Fruit fly (Drosophila melanogaster): Measurements from ENCODE around the gene CG12056.

Gene CG12056

DNA sequence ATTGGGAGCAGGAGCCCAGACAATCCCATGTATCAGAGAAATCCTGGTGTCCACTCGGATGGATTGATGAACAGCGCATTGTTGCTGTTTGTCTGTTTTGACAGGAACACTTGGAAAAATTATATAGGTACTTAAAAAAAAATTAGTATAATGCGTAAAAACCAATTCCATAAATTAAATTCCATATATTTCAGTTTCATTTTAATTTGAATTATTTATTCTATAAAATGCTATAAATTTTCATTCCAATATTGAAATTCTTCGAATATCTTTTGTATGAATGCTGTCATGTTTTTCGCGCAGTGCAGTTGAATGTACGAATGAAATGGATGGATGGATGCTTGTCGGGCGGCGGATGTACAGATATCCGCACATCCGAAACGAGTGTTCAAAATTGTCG, 18.3 kb downstream of the CG12056 start, which contains the start of gene SmydA-9:
TSS of gene SmydA-9 (minus strand) at position 101 of the 400 bp plus-strand sequence.
- 0 out of 3 replicates have a peak, but pooled peaks have one; percentile 12 for TF ChIP-seq CG4496 (GFP tag; IDR thresholded peaks at IDR 0.05)
- no peak for TF ChIP-seq Pif1A (GFP tag; optimal IDR thresholded peaks at IDR 0.05)
- TF ChIP-seq D1 (tag; optimal IDR thresholded peaks at IDR 0.05): no peak
- no peak for TF ChIP-seq EcR (GFP tag; optimal IDR thresholded peaks at IDR 0.05)

DNA sequence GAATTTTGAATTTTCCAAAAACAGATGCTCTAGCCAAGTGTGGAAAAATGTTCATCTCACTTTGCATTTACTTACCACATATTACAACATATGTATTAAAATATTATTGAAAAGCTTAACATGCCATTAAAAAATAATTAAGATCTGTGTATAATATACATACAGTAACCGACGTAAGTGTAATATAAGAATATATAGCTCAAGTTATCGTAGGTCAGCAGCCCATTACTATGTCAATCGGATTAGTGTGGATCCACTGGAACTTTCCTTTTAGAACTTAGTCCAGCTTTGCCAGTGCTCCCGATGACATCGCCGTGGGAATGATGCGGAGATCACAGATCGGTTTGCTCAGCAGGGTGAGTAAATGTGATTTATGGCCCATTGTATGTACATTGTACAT, 22.1 kb downstream of the CG12056 start, which contains the start of gene Obp8a:
TSS of gene Obp8a (plus strand) at position 301 of the 400 bp plus-strand sequence.
- no peak for TF ChIP-seq fd96Ca (GFP tag; IDR thresholded peaks at IDR 0.05)
- no peak for TF ChIP-seq CG4496 (GFP tag; IDR thresholded peaks at IDR 0.05)
- TF ChIP-seq CG9948 (tag; optimal IDR thresholded peaks at IDR 0.05): no peak
- no peak for TF ChIP-seq CG10348 (GFP tag; IDR thresholded peaks at IDR 0.05)
- no peak for TF ChIP-seq Ets98B (GFP tag; IDR thresholded peaks at IDR 0.05)
- no peak for TF ChIP-seq Pif1B (GFP tag; optimal IDR thresholded peaks at IDR 0.05)
- TF ChIP-seq CG12605 (GFP tag; IDR thresholded peaks at IDR 0.05): no peak
- TF ChIP-seq CG17806 (tag; optimal IDR thresholded peaks at IDR 0.05): no peak
- no peak for TF ChIP-seq CG14655 (GFP tag; optimal IDR thresholded peaks at IDR 0.05)
- no peak for TF ChIP-seq rn (GFP tag; IDR thresholded peaks at IDR 0.05)
- TF ChIP-seq CG32121 (GFP tag; IDR thresholded peaks at IDR 0.05): no peak
- no peak for TF ChIP-seq Snoo (tag; optimal IDR thresholded peaks at IDR 0.05)
- no peak for TF ChIP-seq EcR (GFP tag; optimal IDR thresholded peaks at IDR 0.05)
- no peak for TF ChIP-seq CG15710 (tag; optimal IDR thresholded peaks at IDR 0.05)
- no peak for TF ChIP-seq Pif1A (GFP tag; optimal IDR thresholded peaks at IDR 0.05)
- no peak for TF ChIP-seq CG8159 (tag; optimal IDR thresholded peaks at IDR 0.05)

DNA sequence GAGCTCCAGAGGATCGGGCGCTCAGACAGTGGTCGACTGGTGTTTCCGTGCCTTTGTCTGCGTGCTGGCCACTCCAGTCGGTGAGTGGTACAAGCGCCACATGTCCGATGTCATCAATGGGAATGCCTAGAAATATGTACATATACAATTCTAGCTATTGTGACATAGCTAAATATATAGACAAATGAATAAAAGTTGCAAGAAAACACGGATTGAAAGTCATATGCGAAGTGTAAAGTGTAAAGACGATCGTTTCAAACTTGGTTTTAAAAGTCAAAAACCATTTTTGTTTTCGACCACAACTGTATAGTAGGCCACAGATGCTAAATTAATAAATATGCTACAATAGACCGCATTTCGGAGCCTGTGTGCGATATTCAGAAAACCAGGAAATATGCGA, 23.0 kb downstream of the CG12056 start, which contains the start of gene CG15368:
TSS of gene CG15368 (plus strand) at position 301 of the 400 bp plus-strand sequence.
- no peak for TF ChIP-seq D1 (tag; optimal IDR thresholded peaks at IDR 0.05)
- no peak for TF ChIP-seq rn (GFP tag; IDR thresholded peaks at IDR 0.05)

DNA sequence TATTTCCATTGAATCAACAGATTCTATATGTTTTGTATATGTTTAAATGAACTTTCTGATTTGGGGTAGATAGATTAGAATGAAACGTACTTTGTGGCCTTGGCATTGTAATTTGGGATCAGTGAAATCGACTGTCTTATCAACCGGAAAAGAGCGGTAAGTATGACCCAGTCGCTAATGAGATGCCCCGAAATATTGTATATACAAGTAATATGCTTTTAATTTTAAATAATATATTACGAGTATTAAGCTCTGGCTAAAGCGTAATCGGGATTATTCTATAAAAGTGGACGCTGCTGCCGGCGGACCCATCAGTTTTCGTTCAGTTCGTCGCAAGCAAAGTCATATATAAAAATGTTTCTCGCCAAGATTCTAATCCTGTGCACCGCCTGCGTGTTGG, 24.1 kb downstream of the CG12056 start, which contains the start of gene CG15369:
TSS of gene CG15369 (plus strand) at position 301 of the 400 bp plus-strand sequence.
- TF ChIP-seq CG12605 (GFP tag; IDR thresholded peaks at IDR 0.05): no peak
- no peak for TF ChIP-seq CG9948 (tag; optimal IDR thresholded peaks at IDR 0.05)
- no peak for TF ChIP-seq CG8159 (tag; optimal IDR thresholded peaks at IDR 0.05)

DNA sequence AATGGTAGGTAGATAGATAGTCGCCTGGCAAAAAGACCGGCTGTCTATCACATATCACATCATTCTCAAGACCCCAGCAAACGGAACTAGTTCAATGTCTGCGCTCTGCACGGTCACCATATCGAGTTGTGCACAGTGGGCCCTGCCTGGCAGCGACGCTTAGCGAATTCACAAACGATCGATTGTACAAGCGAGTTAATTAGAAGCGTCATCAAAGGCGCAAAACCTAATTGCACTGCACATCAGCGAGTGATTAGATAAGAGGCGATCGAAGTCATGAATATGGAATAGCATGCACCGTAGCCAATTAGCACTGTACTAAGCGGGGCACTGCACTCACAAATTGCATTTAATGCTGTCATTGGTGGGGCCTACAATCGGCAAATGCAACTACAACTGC, 28.0 kb downstream of the CG12056 start:
- TF ChIP-seq CG8301 (tag; optimal IDR thresholded peaks at IDR 0.05) (peak; percentile 44), CG10348 (GFP tag; IDR thresholded peaks at IDR 0.05) (peak; percentile 66), D1 (tag; optimal IDR thresholded peaks at IDR 0.05) (no peak), Ets98B (GFP tag; IDR thresholded peaks at IDR 0.05) (peak; percentile 79), CG15710 (tag; optimal IDR thresholded peaks at IDR 0.05) (no peak), CG4496 (GFP tag; IDR thresholded peaks at IDR 0.05) (peak; percentile 83), Pif1A (GFP tag; optimal IDR thresholded peaks at IDR 0.05) (no peak), CG17806 (tag; optimal IDR thresholded peaks at IDR 0.05) (no peak), gl (tag; optimal IDR thresholded peaks at IDR 0.05) (no peak), Pif1B (GFP tag; optimal IDR thresholded peaks at IDR 0.05) (no peak), CG8159 (tag; optimal IDR thresholded peaks at IDR 0.05) (no peak), CG32121 (GFP tag; IDR thresholded peaks at IDR 0.05) (peak; percentile 75), CG34367 (tag; optimal IDR thresholded peaks at IDR 0.05) (no peak), fd96Ca (GFP tag; IDR thresholded peaks at IDR 0.05) (peak; percentile 78; the same call in 2 of the 3 replicates), rn (GFP tag; IDR thresholded peaks at IDR 0.05) (no peak), CG14655 (GFP tag; optimal IDR thresholded peaks at IDR 0.05) (peak; percentile 60), Snoo (tag; optimal IDR thresholded peaks at IDR 0.05) (no peak), CG9948 (tag; optimal IDR thresholded peaks at IDR 0.05) (peak; percentile 16), CG12605 (GFP tag; IDR thresholded peaks at IDR 0.05) (peak; percentile 34; the same call in 1 of the 2 replicates), CG13204 (GFP tag; optimal IDR thresholded peaks at IDR 0.05) (no peak), EcR (GFP tag; optimal IDR thresholded peaks at IDR 0.05) (no peak)

DNA sequence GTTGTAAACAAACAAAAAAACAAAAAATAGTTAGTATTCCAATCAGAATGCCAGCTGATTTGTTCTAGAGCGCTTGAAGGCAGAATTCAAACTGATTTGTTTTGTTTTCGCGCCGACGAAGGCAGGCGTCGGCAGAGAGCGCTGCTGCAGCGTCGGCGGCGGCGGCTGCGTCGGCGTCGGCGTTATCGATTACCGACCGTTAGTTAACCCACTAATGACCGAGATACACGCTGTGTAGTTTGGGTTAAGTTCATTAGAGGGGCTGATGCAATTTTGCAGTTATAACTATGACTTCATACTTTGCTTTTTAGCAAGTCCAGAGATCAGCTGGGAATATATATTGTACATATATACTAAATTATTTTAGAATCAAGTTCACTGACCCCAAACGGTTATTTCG, 30.7 kb downstream of the CG12056 start, which contains the start of gene t:
TSS of gene t (minus strand) at position 76 of the 400 bp plus-strand sequence.
- TF ChIP-seq Ets98B (GFP tag; IDR thresholded peaks at IDR 0.05) (peak; percentile 31; the same call in 1 of the 2 replicates), CG14655 (GFP tag; optimal IDR thresholded peaks at IDR 0.05) (peak; percentile 26), CG10348 (GFP tag; IDR thresholded peaks at IDR 0.05) (no peak), CG34367 (tag; optimal IDR thresholded peaks at IDR 0.05) (no peak)

DNA sequence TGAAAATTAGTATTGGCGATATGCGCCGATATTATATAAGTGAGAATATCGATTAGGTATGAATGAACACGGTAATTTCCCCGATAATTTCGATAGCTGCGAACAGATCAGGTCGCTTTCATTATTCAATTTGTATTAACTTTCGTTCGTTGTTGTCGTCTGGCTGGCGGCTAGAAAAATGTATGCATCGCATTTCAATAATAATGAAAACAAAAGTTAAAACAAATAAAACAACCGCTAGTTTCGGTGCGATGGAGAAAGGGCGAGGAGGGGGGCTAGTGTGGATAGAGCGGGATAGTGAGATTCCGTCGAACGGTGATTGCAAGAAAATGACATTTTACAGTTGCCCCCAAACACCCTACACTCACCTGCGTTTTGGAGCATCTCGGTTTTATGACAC, 32.0 kb downstream of the CG12056 start:
- TF ChIP-seq CG4496 (GFP tag; IDR thresholded peaks at IDR 0.05) (0 out of 3 replicates have a peak, but pooled peaks have one; percentile 20), D1 (tag; optimal IDR thresholded peaks at IDR 0.05) (no peak)

DNA sequence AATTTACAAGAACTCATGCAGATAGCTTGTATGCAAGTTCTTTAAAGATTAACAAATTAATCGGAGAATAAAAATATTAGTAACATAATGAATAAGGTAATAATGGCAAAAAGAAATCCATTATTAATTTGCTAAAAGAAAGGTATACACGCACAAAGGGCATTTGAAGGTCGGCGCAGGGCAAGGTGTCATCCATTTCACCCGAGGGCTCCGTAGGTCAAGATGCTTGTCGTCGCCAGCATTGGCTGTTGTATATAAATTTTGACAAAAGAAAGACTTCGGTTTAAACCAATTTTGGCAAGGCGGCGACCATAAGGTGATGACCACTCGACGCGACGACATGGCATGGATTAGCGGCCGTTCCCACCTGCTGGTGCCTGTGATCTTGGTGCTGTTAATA, 32.7 kb downstream of the CG12056 start, which contains the start of gene CG15370:
TSS of gene CG15370 (plus strand) at position 301 of the 400 bp plus-strand sequence.
- no peak for TF ChIP-seq D1 (tag; optimal IDR thresholded peaks at IDR 0.05)
- no peak for TF ChIP-seq Ets98B (GFP tag; IDR thresholded peaks at IDR 0.05)
- TF ChIP-seq rn (GFP tag; IDR thresholded peaks at IDR 0.05): no peak
- TF ChIP-seq CG13204 (GFP tag; optimal IDR thresholded peaks at IDR 0.05): no peak
- TF ChIP-seq Snoo (tag; optimal IDR thresholded peaks at IDR 0.05): no peak
- no peak for TF ChIP-seq Pif1B (GFP tag; optimal IDR thresholded peaks at IDR 0.05)
- TF ChIP-seq CG8301 (tag; optimal IDR thresholded peaks at IDR 0.05): no peak
- no peak for TF ChIP-seq gl (tag; optimal IDR thresholded peaks at IDR 0.05)
